Worm (Caenorhabditis elegans) whole organism, midembryonic: ENCODE measurements around the gene Y37H2A.13.

Experiments
- flt-1 ChIP-seq: fragments of 200-800 bp; sonication (Bioruptor generic); IDR thresholded peaks from 2 replicates; pipeline ENCODE4 v1.3.6; 2022; ENCODE audit warnings: missing genetic modification characterization, missing compliant biosample characterization
- ref-1 ChIP-seq: fragments of 200-800 bp; sonication (Bioruptor generic); conservative IDR thresholded peaks from 2 replicates; pipeline ENCODE4 v1.3.6; 2022; ENCODE audit warnings: missing genetic modification reagents, missing genetic modification characterization, missing compliant biosample characterization
- tab-1 ChIP-seq: fragments of 200-800 bp; sonication (Bioruptor generic); IDR thresholded peaks from 2 replicates; pipeline ENCODE4 v1.3.6; 2022; ENCODE audit warnings: missing genetic modification characterization, missing compliant biosample characterization
- ztf-23 ChIP-seq: fragments of 200-800 bp; sonication (Bioruptor generic); IDR thresholded peaks from 2 replicates; pipeline ENCODE4 v1.3.6; 2022; ENCODE audit warnings: missing genetic modification reagents, missing genetic modification characterization, missing compliant biosample characterization

DNA sequence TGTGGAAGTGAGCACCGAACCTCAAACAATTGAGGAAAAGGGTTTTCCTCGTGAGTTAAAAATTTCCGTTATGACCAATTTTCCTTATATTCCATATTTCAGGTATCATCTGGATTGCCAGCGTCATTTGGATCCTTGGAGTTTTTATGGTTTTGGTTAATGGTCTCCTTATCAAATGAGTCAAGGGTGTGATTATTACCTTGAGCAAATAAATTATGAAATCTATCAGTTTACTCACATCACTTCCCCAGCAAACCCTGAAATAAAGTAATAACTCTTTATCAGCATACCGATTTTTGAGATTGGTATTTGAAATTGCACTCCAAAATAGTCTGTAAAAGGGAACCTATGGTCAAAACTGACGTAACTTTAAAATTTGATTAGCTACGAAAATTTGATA lies 1.8 kb downstream of the Y37H2A.13 start:
- TF ChIP-seq ztf-23 (no peak), flt-1 (GFP tag; lab: Robert Waterston, UW) (no peak), ref-1 (GFP tag; lab: Robert Waterston, UW) (no peak), tab-1 (no peak)
